Fruit fly (Drosophila melanogaster) whole organism, embryonic: ENCODE measurements around the gene PIG-L.

ENCODE experiments used
- ATbp ChIP-seq: fragments of 200-800 bp; sonication (Bioruptor generic); optimal IDR thresholded peaks from 2 replicates; lab custom pipeline; 2017; ENCODE audit warnings: missing biosample characterization, mild to moderate bottlenecking, missing genetic modification characterization, missing genetic modification reagents
- Abd-B ChIP-seq: fragments of 200-800 bp; sonication (Bioruptor generic); optimal IDR thresholded peaks from 2 replicates; lab custom pipeline; 2018; ENCODE audit warnings: missing biosample characterization, mild to moderate bottlenecking, missing genetic modification characterization, moderate library complexity
- Ada2b ChIP-seq: fragments of 200-800 bp; sonication (Bioruptor generic); IDR thresholded peaks from 2 replicates; pipeline ENCODE4 v1.3.6; 2022; ENCODE audit warnings: missing biosample characterization, missing genetic modification characterization
- Asciz ChIP-seq: fragments of 200-800 bp; sonication (Bioruptor generic); optimal IDR thresholded peaks from 2 replicates; lab custom pipeline; 2017; ENCODE audit warnings: missing biosample characterization, mild to moderate bottlenecking, missing genetic modification characterization, missing genetic modification reagents
- B-H2 ChIP-seq: fragments of 200-800 bp; sonication (Bioruptor generic); optimal IDR thresholded peaks from 2 replicates; lab custom pipeline; 2018; ENCODE audit warnings: missing biosample characterization, mild to moderate bottlenecking, missing genetic modification characterization
- C15 ChIP-seq: fragments of 200-800 bp; sonication (Bioruptor generic); IDR thresholded peaks from 3 replicates; pipeline ENCODE4 v1.3.6; 2022; ENCODE audit warnings: missing biosample characterization, missing genetic modification characterization
- CG10274 ChIP-seq: fragments of 200-800 bp; sonication (Bioruptor generic); optimal IDR thresholded peaks from 3 replicates; lab custom pipeline; 2017; ENCODE audit warnings: missing biosample characterization, mild to moderate bottlenecking, missing genetic modification characterization
- CG10462 ChIP-seq: fragments of 200-800 bp; sonication (Bioruptor generic); optimal IDR thresholded peaks from 2 replicates; lab custom pipeline; 2016; ENCODE audit warnings: missing biosample characterization, missing genetic modification characterization
- CG10565 ChIP-seq: fragments of 200-800 bp; sonication (Bioruptor generic); optimal IDR thresholded peaks from 3 replicates; lab custom pipeline; 2016; ENCODE audit warnings: missing biosample characterization, mild to moderate bottlenecking, missing genetic modification characterization
- CG10959 ChIP-seq: fragments of 200-800 bp; sonication (Bioruptor generic); IDR thresholded peaks from 2 replicates; pipeline ENCODE4 v1.3.6; 2022; ENCODE audit warnings: missing biosample characterization, missing genetic modification characterization
- CG11696 ChIP-seq: fragments of 200-800 bp; sonication (Bioruptor generic); IDR thresholded peaks from 2 replicates; pipeline ENCODE4 v1.3.6; 2022; ENCODE audit warnings: missing biosample characterization, missing genetic modification characterization
- CG12659 ChIP-seq: fragments of 200-800 bp; sonication (Bioruptor generic); optimal IDR thresholded peaks from 3 replicates; lab custom pipeline; 2017; ENCODE audit warnings: mild to moderate bottlenecking, missing biosample characterization, missing genetic modification reagents, missing genetic modification characterization
- CG15269 ChIP-seq: fragments of 200-800 bp; sonication (Bioruptor generic); optimal IDR thresholded peaks from 2 replicates; lab custom pipeline; 2018; ENCODE audit warnings: missing biosample characterization, mild to moderate bottlenecking, missing genetic modification characterization, moderate library complexity
- CG15696 ChIP-seq: fragments of 200-800 bp; sonication (Bioruptor generic); optimal IDR thresholded peaks from 2 replicates; lab custom pipeline; 2019; ENCODE audit warnings: missing biosample characterization, mild to moderate bottlenecking, missing genetic modification characterization, moderate library complexity
- CG1792 ChIP-seq: fragments of 200-800 bp; sonication (Bioruptor generic); optimal IDR thresholded peaks from 2 replicates; lab custom pipeline; 2016; ENCODE audit warnings: missing biosample characterization, missing genetic modification characterization
- CG18619 ChIP-seq: fragments of 200-800 bp; sonication (Bioruptor generic); optimal IDR thresholded peaks from 3 replicates; lab custom pipeline; 2017; ENCODE audit warnings: missing biosample characterization, mild to moderate bottlenecking, missing genetic modification characterization
- CG2116 ChIP-seq: fragments of 200-800 bp; sonication (Bioruptor generic); optimal IDR thresholded peaks from 3 replicates; lab custom pipeline; 2018; ENCODE audit warnings: missing biosample characterization, mild to moderate bottlenecking, missing genetic modification characterization
- CG2199 ChIP-seq: fragments of 200-800 bp; sonication (Bioruptor generic); IDR thresholded peaks from 3 replicates; pipeline ENCODE4 v1.3.6; 2022; ENCODE audit warnings: missing biosample characterization, missing genetic modification characterization
- CG2712 ChIP-seq: fragments of 200-800 bp; optimal IDR thresholded peaks from 3 replicates; lab custom pipeline; 2019; ENCODE audit warnings: missing biosample characterization, mild to moderate bottlenecking, missing genetic modification characterization, moderate library complexity
- CG30403 ChIP-seq: fragments of 200-800 bp; sonication (Bioruptor generic); optimal IDR thresholded peaks from 3 replicates; lab custom pipeline; 2016; ENCODE audit warnings: missing biosample characterization, missing genetic modification characterization
- CG32532 ChIP-seq: fragments of 200-800 bp; sonication (Bioruptor generic); IDR thresholded peaks from 2 replicates; pipeline ENCODE4 v1.3.6; 2022; ENCODE audit warnings: missing biosample characterization, missing genetic modification characterization
- CG6854 ChIP-seq: fragments of 200-800 bp; sonication (Bioruptor generic); optimal IDR thresholded peaks from 3 replicates; lab custom pipeline; 2017; ENCODE audit warnings: missing biosample characterization, mild to moderate bottlenecking, missing genetic modification characterization
- CG7271 ChIP-seq: fragments of 200-800 bp; sonication (Bioruptor generic); optimal IDR thresholded peaks from 2 replicates; lab custom pipeline; 2018; ENCODE audit warnings: missing biosample characterization, mild to moderate bottlenecking, missing genetic modification characterization, moderate library complexity
- CoRest ChIP-seq: fragments of 200-800 bp; sonication (Bioruptor generic); optimal IDR thresholded peaks from 3 replicates; lab custom pipeline; 2018; ENCODE audit warnings: missing biosample characterization, mild to moderate bottlenecking, missing genetic modification characterization, moderate library complexity
- Ets97D ChIP-seq: fragments of 200-800 bp; sonication (Bioruptor generic); optimal IDR thresholded peaks from 3 replicates; lab custom pipeline; 2016; ENCODE audit warnings: missing biosample characterization, missing genetic modification characterization
- H15 ChIP-seq: fragments of 200-800 bp; sonication (Bioruptor generic); IDR thresholded peaks from 3 replicates; pipeline ENCODE4 v1.3.6; 2022; ENCODE audit warnings: missing biosample characterization, missing genetic modification characterization
- Hr51 ChIP-seq, 2 experiments: fragments of 200-800 bp; sonication (Bioruptor generic); optimal IDR thresholded peaks; 2 replicates in 1 of 2; 3 replicates in 1 of 2; lab custom pipeline; 2016 to 2018; ENCODE audit warnings: missing biosample characterization in 2 of 2, missing genetic modification characterization in 2 of 2, mild to moderate bottlenecking in 1 of 2, moderate library complexity in 1 of 2
- MBD-R2 ChIP-seq: fragments of 200-800 bp; sonication (Bioruptor generic); IDR thresholded peaks from 2 replicates; pipeline ENCODE4 v1.3.6; 2022; ENCODE audit warnings: missing biosample characterization, missing genetic modification characterization
- NK7.1 ChIP-seq: fragments of 200-800 bp; sonication (Bioruptor generic); optimal IDR thresholded peaks from 3 replicates; lab custom pipeline; 2016; ENCODE audit warnings: missing biosample characterization, missing genetic modification characterization
- Nf-YA ChIP-seq: fragments of 200-800 bp; sonication (Bioruptor generic); IDR thresholded peaks from 2 replicates; pipeline ENCODE4 v1.3.6; 2022; ENCODE audit warnings: missing biosample characterization, missing genetic modification characterization
- Rx ChIP-seq: fragments of 200-800 bp; sonication (Bioruptor generic); IDR thresholded peaks from 2 replicates; pipeline ENCODE4 v1.3.6; 2022; ENCODE audit warnings: missing biosample characterization, missing genetic modification characterization
- Stat92E ChIP-seq, 3 experiments: fragments of >200 bp in 2 of 3; fragments of 200-800 bp in 1 of 3; sonication (Bioruptor generic) in 1 of 3; optimal IDR thresholded peaks; 2 replicates each; lab custom pipeline; 2017 to 2019; ENCODE audit warnings: missing biosample characterization in 3 of 3, missing genetic modification characterization in 3 of 3, mild to moderate bottlenecking in 1 of 3, moderate library complexity in 1 of 3
- Trl ChIP-seq, 3 experiments: fragments of >200 bp in 2 of 3; fragments of 200-800 bp in 1 of 3; sonication (Bioruptor generic) in 1 of 3; optimal IDR thresholded peaks; 2 replicates in 1 of 3; 3 replicates in 2 of 3; lab custom pipeline; 2016 to 2017; ENCODE audit warnings: missing biosample characterization in 1 of 3, missing genetic modification characterization in 1 of 3
- ara ChIP-seq: fragments of 200-800 bp; sonication (Bioruptor generic); IDR thresholded peaks from 2 replicates; pipeline ENCODE4 v1.3.6; 2022; ENCODE audit warnings: missing biosample characterization, missing genetic modification characterization
- cg ChIP-seq: fragments of 200-800 bp; sonication (Bioruptor generic); optimal IDR thresholded peaks from 3 replicates; lab custom pipeline; 2019; ENCODE audit warnings: missing biosample characterization, mild to moderate bottlenecking, missing genetic modification characterization, moderate library complexity
- da ChIP-seq: fragments of 200-800 bp; sonication (Bioruptor generic); optimal IDR thresholded peaks from 2 replicates; lab custom pipeline; 2016; ENCODE audit warnings: missing biosample characterization, missing genetic modification characterization
- dan ChIP-seq: fragments of 200-800 bp; sonication (Bioruptor generic); IDR thresholded peaks from 2 replicates; pipeline ENCODE4 v1.3.6; 2022; ENCODE audit warnings: missing biosample characterization, missing genetic modification characterization
- dimm ChIP-seq: fragments of 200-800 bp; sonication (Bioruptor generic); IDR thresholded peaks from 2 replicates; pipeline ENCODE4 v1.3.6; 2022; ENCODE audit warnings: missing biosample characterization, missing genetic modification characterization
- disco-r ChIP-seq: fragments of 200-800 bp; sonication (Bioruptor generic); optimal IDR thresholded peaks from 2 replicates; lab custom pipeline; 2016; ENCODE audit warnings: missing biosample characterization, missing genetic modification characterization
- eve ChIP-seq, 2 experiments: fragments of >200 bp; optimal IDR thresholded peaks; 2 replicates each; lab custom pipeline; 2017; ENCODE audit warnings: missing biosample characterization in 2 of 2, missing genetic modification characterization in 2 of 2
- nerfin-2 ChIP-seq: fragments of 200-800 bp; sonication (Bioruptor generic); IDR thresholded peaks from 2 replicates; pipeline ENCODE4 v1.3.6; 2022; ENCODE audit warnings: missing biosample characterization, missing genetic modification characterization; ENCODE audit not compliant: partially characterized antibody
- nom ChIP-seq: fragments of 200-800 bp; sonication (Bioruptor generic); optimal IDR thresholded peaks from 2 replicates; lab custom pipeline; 2017; ENCODE audit warnings: missing biosample characterization, missing genetic modification characterization, mild to moderate bottlenecking, moderate library complexity, missing genetic modification reagents
- peb ChIP-seq: fragments of 200-800 bp; sonication (Bioruptor generic); IDR thresholded peaks from 2 replicates; pipeline ENCODE4 v1.3.6; 2022; ENCODE audit warnings: missing biosample characterization, missing genetic modification characterization
- phol ChIP-seq: fragments of 200-800 bp; sonication (Bioruptor generic); optimal IDR thresholded peaks from 3 replicates; lab custom pipeline; 2018; ENCODE audit warnings: missing biosample characterization, mild to moderate bottlenecking, missing genetic modification characterization, moderate library complexity
- pros ChIP-seq: fragments of 200-800 bp; sonication (Bioruptor generic); optimal IDR thresholded peaks from 3 replicates; lab custom pipeline; 2019; ENCODE audit warnings: missing biosample characterization, mild to moderate bottlenecking, missing genetic modification characterization, moderate library complexity
- row ChIP-seq: fragments of 200-800 bp; sonication (Bioruptor generic); IDR thresholded peaks from 3 replicates; pipeline ENCODE4 v1.3.6; 2022; ENCODE audit warnings: missing biosample characterization, missing genetic modification characterization
- schlank ChIP-seq: fragments of 200-800 bp; sonication (Bioruptor generic); optimal IDR thresholded peaks from 2 replicates; lab custom pipeline; 2018; ENCODE audit warnings: missing biosample characterization, mild to moderate bottlenecking, missing genetic modification characterization
- tll ChIP-seq, 2 experiments: fragments of 200-800 bp in 1 of 2; fragments of >200 bp in 1 of 2; sonication (Bioruptor generic) in 1 of 2; optimal IDR thresholded peaks; 2 replicates each; lab custom pipeline; 2017 to 2019; ENCODE audit warnings: missing biosample characterization in 2 of 2, missing genetic modification characterization in 2 of 2, mild to moderate bottlenecking in 1 of 2, moderate library complexity in 1 of 2
- wek ChIP-seq: fragments of 200-800 bp; sonication (Bioruptor generic); optimal IDR thresholded peaks from 3 replicates; lab custom pipeline; 2018; ENCODE audit warnings: missing biosample characterization, mild to moderate bottlenecking, missing genetic modification characterization, moderate library complexity

The PIG-L gene

dm6 chr3R:19999474-19999873 lies 21.7 kb downstream of the PIG-L start (continued):
- no peak for TF ChIP-seq pros
- peak in 1 of 3 experiments; percentile 16 for TF ChIP-seq Stat92E (GFP tag; optimal IDR thresholded peaks at IDR 0.05; lab: Kevin White, UChicago)
- TF ChIP-seq cg (GFP tag; lab: Kevin White, UChicago), result no peak
- TF ChIP-seq CG32532, result peak; percentile 85
- no peak for TF ChIP-seq CG10565 (GFP tag; lab: Kevin White, UChicago)
- TF ChIP-seq disco-r (GFP tag; lab: Kevin White, UChicago), result no peak
- TF ChIP-seq CG15269 (tag; lab: Kevin White, UChicago), result peak; percentile 87
- no peak for TF ChIP-seq tll (GFP tag; optimal IDR thresholded peaks at IDR 0.05; lab: Kevin White, UChicago)
- TF ChIP-seq schlank (tag; lab: Kevin White, UChicago), result peak; percentile 2
- TF ChIP-seq CoRest (tag; lab: Kevin White, UChicago), result peak; percentile 89
- TF ChIP-seq dimm (GFP tag; lab: Robert Waterston, UW), result no peak
- TF ChIP-seq CG2116, result peak; percentile 11
- peak; percentile 80 for TF ChIP-seq Asciz (GFP tag; lab: Kevin White, UChicago)
- peak; percentile 93 for TF ChIP-seq CG2712 (tag; lab: Kevin White, UChicago)
- peak in 1 of 2 experiments; percentile 62 for TF ChIP-seq eve (GFP tag; optimal IDR thresholded peaks at IDR 0.05; lab: Kevin White, UChicago)
- peak; percentile 80 for TF ChIP-seq CG12659 (GFP tag; lab: Kevin White, UChicago)
- no peak for TF ChIP-seq wek (GFP tag; lab: Kevin White, UChicago)
- peak; percentile 39 for TF ChIP-seq CG6854 (GFP tag; lab: Kevin White, UChicago)
- TF ChIP-seq NK7.1, result no peak
- peak; percentile 89 for TF ChIP-seq CG15696 (tag; lab: Kevin White, UChicago)
- TF ChIP-seq Hr51 (GFP tag; optimal IDR thresholded peaks at IDR 0.05; lab: Kevin White, UChicago), result peak; percentile 26 to 88
- TF ChIP-seq Trl (optimal IDR thresholded peaks at IDR 0.05; lab: Kevin White, UChicago), result no peak
- peak; percentile 14 for TF ChIP-seq Trl (GFP tag; optimal IDR thresholded peaks at IDR 0.05; lab: Kevin White, UChicago)
- peak; percentile 22 for TF ChIP-seq CG10274 (GFP tag; lab: Kevin White, UChicago)
- TF ChIP-seq B-H2 (GFP tag; lab: Kevin White, UChicago), result peak; percentile 52
- TF ChIP-seq CG7271 (tag; lab: Kevin White, UChicago), result peak; percentile 79
- TF ChIP-seq H15 (GFP tag; lab: Robert Waterston, UW), result peak; percentile 48; the same call in 1 of the 3 replicates
- peak; percentile 62 for TF ChIP-seq CG10959
- TF ChIP-seq Ada2b (GFP tag; lab: Robert Waterston, UW), result peak; percentile 75
- TF ChIP-seq Nf-YA (GFP tag; lab: Robert Waterston, UW), result peak; percentile 61; the same call in 1 of the 2 replicates
- TF ChIP-seq Abd-B, result peak; percentile 70
- peak; percentile 54 for TF ChIP-seq CG10462 (GFP tag; lab: Kevin White, UChicago)
- TF ChIP-seq CG18619, result peak; percentile 61
- peak; percentile 36 for TF ChIP-seq nom (GFP tag; lab: Kevin White, UChicago)
- peak; percentile 68; the same call in 1 of the 3 replicates for TF ChIP-seq C15 (GFP tag; lab: Robert Waterston, UW)
- TF ChIP-seq CG11696 (GFP tag; lab: Robert Waterston, UW), result peak; percentile 68
- TF ChIP-seq row (GFP tag; lab: Robert Waterston, UW), result peak; percentile 92
- TF ChIP-seq MBD-R2 (GFP tag; lab: Robert Waterston, UW), result peak; percentile 35; the same call in 1 of the 2 replicates
- TF ChIP-seq Ets97D (GFP tag; lab: Kevin White, UChicago), result no peak
- peak; percentile 86 for TF ChIP-seq ara (GFP tag; lab: Robert Waterston, UW)
- TF ChIP-seq CG30403 (GFP tag; lab: Kevin White, UChicago), result peak; percentile 74
- TF ChIP-seq ATbp (GFP tag; lab: Kevin White, UChicago), result peak; percentile 71
- TF ChIP-seq CG2199 (GFP tag; lab: Robert Waterston, UW), result no peak
- peak; percentile 77 for TF ChIP-seq peb (GFP tag; lab: Robert Waterston, UW)
- TF ChIP-seq da (GFP tag; lab: Kevin White, UChicago), result no peak
- peak; percentile 84 for TF ChIP-seq phol (tag; lab: Kevin White, UChicago)
- TF ChIP-seq CG1792 (GFP tag; lab: Kevin White, UChicago), result no peak
- TF ChIP-seq dan (GFP tag; lab: Robert Waterston, UW), result no peak; the same call in 1 of the 2 replicates
- no peak for TF ChIP-seq Rx
- TF ChIP-seq nerfin-2, result no peak
